Worm (Caenorhabditis elegans) whole organism, late embryonic: ENCODE data around the gene bath-33.

Experiments used
- C08G9.2 ChIP-seq: sonication (generic microtip); optimal IDR thresholded peaks from 2 replicates; lab custom pipeline; 2016; ENCODE audit warnings: mild to moderate bottlenecking, missing genetic modification characterization, moderate library complexity, missing compliant biosample characterization
- C38D4.7 ChIP-seq: fragments of 200-800 bp; sonication (Bioruptor generic); optimal IDR thresholded peaks from 2 replicates; lab custom pipeline; 2018; ENCODE audit warnings: mild to moderate bottlenecking, missing genetic modification characterization, moderate library complexity, missing compliant biosample characterization
- F13H6.1 ChIP-seq: sonication (generic microtip); optimal IDR thresholded peaks from 2 replicates; lab custom pipeline; 2016; ENCODE audit warnings: missing genetic modification characterization, missing compliant biosample characterization
- T23F11.4 ChIP-seq: fragments of 200-800 bp; sonication (Bioruptor generic); optimal IDR thresholded peaks from 2 replicates; lab custom pipeline; 2018; ENCODE audit warnings: mild to moderate bottlenecking, missing genetic modification characterization, missing compliant biosample characterization
- Y22D7AL.16 ChIP-seq: sonication (generic microtip); optimal IDR thresholded peaks from 2 replicates; lab custom pipeline; 2016; ENCODE audit warnings: missing genetic modification characterization, missing compliant biosample characterization
- ceh-14 ChIP-seq: sonication (generic microtip); optimal IDR thresholded peaks from 2 replicates; lab custom pipeline; 2016; ENCODE audit warnings: missing genotype, missing genetic modification characterization, missing compliant biosample characterization
- ceh-18 ChIP-seq: sonication (generic microtip); optimal IDR thresholded peaks from 2 replicates; lab custom pipeline; 2016; ENCODE audit warnings: missing genetic modification characterization, missing compliant biosample characterization
- ceh-24 ChIP-seq: sonication (generic microtip); optimal IDR thresholded peaks from 2 replicates; lab custom pipeline; 2016; ENCODE audit warnings: mild to moderate bottlenecking, missing genetic modification characterization, missing compliant biosample characterization
- ceh-30 ChIP-seq: fragments of 150-350 bp; optimal IDR thresholded peaks from 2 replicates; lab custom pipeline; 2014; ENCODE audit warnings: missing biosample characterization, missing genetic modification characterization
- ceh-31 ChIP-seq: sonication (generic microtip); optimal IDR thresholded peaks from 2 replicates; lab custom pipeline; 2016; ENCODE audit warnings: missing genetic modification characterization, missing compliant biosample characterization
- ceh-34 ChIP-seq: sonication (generic microtip); optimal IDR thresholded peaks from 2 replicates; lab custom pipeline; 2016; ENCODE audit warnings: mild to moderate bottlenecking, missing genetic modification characterization, missing compliant biosample characterization
- ceh-45 ChIP-seq: fragments of 200-800 bp; sonication (Bioruptor generic); IDR thresholded peaks from 2 replicates; pipeline ENCODE4 v1.3.6; 2022; ENCODE audit warnings: missing genetic modification reagents, missing genetic modification characterization, missing compliant biosample characterization
- ceh-48 ChIP-seq: sonication (generic microtip); optimal IDR thresholded peaks from 2 replicates; lab custom pipeline; 2016; ENCODE audit warnings: missing genetic modification characterization, inconsistent platforms, missing compliant biosample characterization
- ceh-9 ChIP-seq: sonication (generic microtip); optimal IDR thresholded peaks from 2 replicates; lab custom pipeline; 2016; ENCODE audit warnings: mild to moderate bottlenecking, missing genetic modification characterization, inconsistent platforms, missing compliant biosample characterization
- che-1 ChIP-seq: sonication (generic microtip); optimal IDR thresholded peaks from 2 replicates; lab custom pipeline; 2016; ENCODE audit warnings: mild to moderate bottlenecking, missing genetic modification characterization, missing compliant biosample characterization
- dmd-4 ChIP-seq: sonication (generic microtip); optimal IDR thresholded peaks from 2 replicates; lab custom pipeline; 2016; ENCODE audit warnings: borderline replicate concordance, missing genetic modification characterization, missing compliant biosample characterization
- ets-4 ChIP-seq: sonication (generic microtip); optimal IDR thresholded peaks from 2 replicates; lab custom pipeline; 2016; ENCODE audit warnings: missing genetic modification characterization, missing compliant biosample characterization
- hlh-8 ChIP-seq: sonication (generic microtip); optimal IDR thresholded peaks from 2 replicates; lab custom pipeline; 2016; ENCODE audit warnings: missing genotype, missing genetic modification characterization, missing compliant biosample characterization
- lim-6 ChIP-seq: sonication (generic microtip); optimal IDR thresholded peaks from 2 replicates; lab custom pipeline; 2016; ENCODE audit warnings: missing genetic modification characterization, missing compliant biosample characterization
- nhr-11 ChIP-seq: fragments of 150-350 bp; optimal IDR thresholded peaks from 2 replicates; lab custom pipeline; 2014; ENCODE audit warnings: missing biosample characterization, missing genetic modification characterization
- nhr-232 ChIP-seq: sonication (generic microtip); optimal IDR thresholded peaks from 2 replicates; lab custom pipeline; 2016; ENCODE audit warnings: missing genetic modification characterization, missing compliant biosample characterization
- pag-3 ChIP-seq: sonication (generic microtip); optimal IDR thresholded peaks from 2 replicates; lab custom pipeline; 2016; ENCODE audit warnings: missing compliant biosample characterization, missing genetic modification characterization, borderline replicate concordance
- pat-9 ChIP-seq: fragments of 200-800 bp; sonication (Bioruptor generic); optimal IDR thresholded peaks from 2 replicates; lab custom pipeline; 2018; ENCODE audit warnings: mild to moderate bottlenecking, missing genetic modification characterization, moderate library complexity, missing compliant biosample characterization
- pax-1 ChIP-seq: fragments of 150-350 bp; optimal IDR thresholded peaks from 2 replicates; lab custom pipeline; 2014; ENCODE audit warnings: missing biosample characterization, missing genetic modification characterization
- pha-2 ChIP-seq: sonication (generic microtip); optimal IDR thresholded peaks from 2 replicates; lab custom pipeline; 2017; ENCODE audit warnings: mild to moderate bottlenecking, missing genetic modification characterization, missing compliant biosample characterization
- pqm-1 ChIP-seq: sonication (generic microtip); optimal IDR thresholded peaks from 2 replicates; lab custom pipeline; 2016; ENCODE audit warnings: missing genetic modification characterization, missing compliant biosample characterization
- ref-2 ChIP-seq: sonication (generic microtip); optimal IDR thresholded peaks from 2 replicates; lab custom pipeline; 2016; ENCODE audit warnings: missing genetic modification characterization, missing compliant biosample characterization
- sox-2 ChIP-seq: fragments of 200-800 bp; sonication (Bioruptor generic); IDR thresholded peaks from 2 replicates; pipeline ENCODE4 v1.3.6; 2022; ENCODE audit warnings: missing genetic modification reagents, missing genetic modification characterization, missing compliant biosample characterization
- sox-4 ChIP-seq: sonication (generic microtip); optimal IDR thresholded peaks from 2 replicates; lab custom pipeline; 2017; ENCODE audit warnings: mild to moderate bottlenecking, missing genetic modification characterization, inconsistent platforms, missing compliant biosample characterization
- tbx-7 ChIP-seq: sonication (generic microtip); optimal IDR thresholded peaks from 2 replicates; lab custom pipeline; 2016; ENCODE audit warnings: missing genotype, missing genetic modification characterization, missing compliant biosample characterization
- unc-3 ChIP-seq, 2 experiments: fragments of 200-800 bp in 1 of 2; sonication (Bioruptor generic) in 1 of 2; sonication (generic microtip) in 1 of 2; conservative IDR thresholded peaks in 1 of 2; optimal IDR thresholded peaks in 1 of 2; 2 replicates each; pipeline versions ENCODE4 v1.3.6 to Lab custom; 2016 to 2022; ENCODE audit warnings: missing compliant biosample characterization in 2 of 2, missing genetic modification characterization in 2 of 2, missing genetic modification reagents in 1 of 2
- unc-42 ChIP-seq: sonication (generic microtip); optimal IDR thresholded peaks from 2 replicates; lab custom pipeline; 2016; ENCODE audit warnings: missing genotype, missing genetic modification characterization, missing compliant biosample characterization
- unc-55 ChIP-seq: sonication (generic microtip); optimal IDR thresholded peaks from 2 replicates; lab custom pipeline; 2017; ENCODE audit warnings: missing biosample characterization, missing genetic modification reagents, missing genetic modification characterization
- unc-86 ChIP-seq: sonication (generic microtip); optimal IDR thresholded peaks from 2 replicates; lab custom pipeline; 2016; ENCODE audit warnings: missing genetic modification characterization, missing compliant biosample characterization
- zip-5 ChIP-seq: sonication (generic microtip); optimal IDR thresholded peaks from 2 replicates; lab custom pipeline; 2016; ENCODE audit warnings: missing genetic modification characterization, missing compliant biosample characterization
- ztf-16 ChIP-seq: sonication (generic microtip); optimal IDR thresholded peaks from 2 replicates; lab custom pipeline; 2017; ENCODE audit warnings: missing genetic modification characterization, missing compliant biosample characterization

The bath-33 gene

DNA sequence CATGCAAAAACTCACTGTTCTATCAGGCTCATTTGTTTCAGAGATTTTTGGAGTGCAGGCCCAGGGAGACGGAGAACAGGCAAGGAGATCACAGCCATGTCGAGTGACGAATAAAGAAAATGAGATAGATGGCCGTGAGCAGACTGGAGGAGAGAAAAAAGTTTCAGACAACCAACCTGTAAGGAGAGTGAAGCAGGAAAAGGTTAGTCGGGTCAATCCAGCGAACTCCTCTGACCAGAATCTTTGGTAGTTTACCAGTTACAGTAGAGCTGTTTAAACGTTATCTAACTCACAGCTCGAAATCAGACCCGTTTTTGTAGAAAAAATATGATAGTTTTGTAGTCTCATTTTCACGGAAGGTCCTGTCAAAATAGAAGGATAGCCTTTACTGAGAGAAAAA lies 42.8 kb upstream of the bath-33 start, which contains the start of gene fbxb-21:
fbxb-21 (minus strand) TSS at position 101 of the 400 bp plus-strand sequence.
- TF ChIP-seq ceh-24 (no peak), pha-2 (tag; lab: Kevin White, UChicago) (no peak), tbx-7 (tag; lab: Kevin White, UChicago) (no peak), pag-3 (tag; lab: Kevin White, UChicago) (no peak)

DNA sequence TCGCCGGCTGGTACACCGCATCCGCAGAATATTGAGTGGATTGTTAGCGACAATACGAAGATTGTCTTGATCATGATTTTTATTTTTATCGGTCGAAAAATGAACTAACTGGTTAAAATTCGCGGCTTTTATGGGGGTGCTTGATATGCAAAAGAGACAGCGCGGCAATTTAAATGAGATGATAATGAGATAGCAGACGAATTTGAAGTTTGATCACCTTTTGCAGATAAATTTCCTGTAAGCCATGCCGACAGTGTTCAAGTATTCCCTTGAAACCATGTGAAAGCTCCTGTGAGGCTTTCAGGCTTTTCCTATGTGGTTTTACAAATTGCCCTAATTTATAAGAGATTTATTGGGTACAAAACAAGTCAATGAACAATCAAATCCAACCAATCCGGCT lies 40.2 kb upstream of the bath-33 start, which contains the start of gene ZC204.17:
ZC204.17 (minus strand) TSS at position 101 of the 400 bp plus-strand sequence.
- no peak for TF ChIP-seq zip-5 (tag; lab: Kevin White, UChicago)
- no peak for TF ChIP-seq unc-86

DNA sequence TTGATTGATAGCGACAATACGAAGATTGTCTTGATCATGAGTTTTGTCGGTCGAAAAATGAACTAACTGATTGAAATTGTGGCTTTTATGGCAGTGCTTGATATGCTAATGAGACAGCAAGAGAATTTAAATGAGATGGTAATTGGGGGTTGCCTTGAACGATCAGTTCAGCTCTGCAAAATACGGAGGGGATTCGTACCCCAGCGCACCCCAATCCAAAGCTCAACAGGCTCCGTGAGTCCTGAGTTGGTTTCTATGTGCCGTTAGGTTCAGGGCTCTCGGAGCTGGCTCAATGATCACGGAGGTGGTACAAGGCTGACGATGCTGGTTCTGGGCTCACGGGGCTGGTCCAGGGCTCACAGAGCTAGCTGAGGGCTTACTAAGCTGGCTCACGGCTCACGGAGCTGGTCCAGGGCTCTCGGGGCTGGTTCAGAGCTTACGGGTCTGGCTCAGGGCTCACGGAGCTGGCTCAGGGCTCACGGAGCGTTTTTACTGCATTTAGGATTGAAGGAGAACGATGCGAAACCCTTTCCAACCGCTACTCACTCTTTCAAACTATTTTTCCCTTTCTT lies 38.9 kb upstream of the bath-33 start, which contains the start of gene ZC204.6:
ZC204.6 (minus strand) TSS at position 51 of the 572 bp plus-strand sequence.
- TF ChIP-seq ceh-31 (tag; lab: Kevin White, UChicago) (no peak), unc-3 (GFP tag; conservative IDR thresholded peaks at IDR 0.05; lab: Robert Waterston, UW) (no peak), unc-3 (tag; optimal IDR thresholded peaks at IDR 0.05; lab: Kevin White, UChicago) (no peak), ceh-30 (tag; lab: Kevin White, UChicago) (no peak), nhr-232 (tag; lab: Kevin White, UChicago) (no peak), C08G9.2 (tag; lab: Kevin White, UChicago) (no peak), nhr-11 (tag; lab: Kevin White, UChicago) (no peak), sox-2 (GFP tag; lab: Robert Waterston, UW) (no peak), Y22D7AL.16 (tag; lab: Kevin White, UChicago) (no peak), hlh-8 (tag; lab: Kevin White, UChicago) (no peak), ceh-18 (no peak), sox-4 (tag; lab: Kevin White, UChicago) (no peak), pax-1 (no peak), ztf-16 (tag; lab: Kevin White, UChicago) (no peak), che-1 (tag; lab: Kevin White, UChicago) (no peak), lim-6 (tag; lab: Kevin White, UChicago) (no peak), C38D4.7 (GFP tag; lab: Kevin White, UChicago) (no peak)

DNA sequence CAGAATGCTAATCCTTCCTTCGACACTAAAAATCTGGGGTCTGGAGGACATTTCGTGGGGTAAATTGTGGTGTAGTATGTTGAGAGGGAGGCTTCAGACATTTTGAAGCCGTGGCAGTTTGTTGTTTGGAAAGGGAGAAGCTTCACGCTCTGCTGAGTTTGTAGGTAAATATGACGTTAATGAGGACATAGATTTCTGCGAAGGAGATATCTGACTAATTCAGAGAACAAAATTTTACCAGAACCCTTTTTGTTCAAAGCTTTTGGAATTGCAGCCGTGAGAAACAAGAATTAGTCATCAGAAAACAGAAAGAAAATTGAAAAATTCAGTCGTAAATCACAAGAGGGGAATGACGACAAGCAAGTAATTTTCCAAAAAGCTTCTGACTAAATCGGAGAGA lies 34.5 kb upstream of the bath-33 start, which contains the start of gene srh-72:
srh-72 (minus strand) TSS at position 101 of the 400 bp plus-strand sequence.
- TF ChIP-seq ceh-34, result no peak
- no peak for TF ChIP-seq unc-42 (tag; lab: Kevin White, UChicago)
- TF ChIP-seq T23F11.4 (GFP tag; lab: Kevin White, UChicago), result no peak
- no peak for TF ChIP-seq F13H6.1 (tag; lab: Kevin White, UChicago)
- TF ChIP-seq pqm-1 (tag; lab: Kevin White, UChicago), result no peak
- no peak for TF ChIP-seq ceh-9 (tag; lab: Kevin White, UChicago)
- no peak for TF ChIP-seq dmd-4 (tag; lab: Kevin White, UChicago)
- TF ChIP-seq ref-2 (tag; lab: Kevin White, UChicago), result no peak
- TF ChIP-seq sox-4 (tag; lab: Kevin White, UChicago), result no peak
- no peak for TF ChIP-seq tbx-7 (tag; lab: Kevin White, UChicago)
- no peak for TF ChIP-seq pat-9
- no peak for TF ChIP-seq ceh-45
- no peak for TF ChIP-seq unc-3 (GFP tag; conservative IDR thresholded peaks at IDR 0.05; lab: Robert Waterston, UW)
- TF ChIP-seq unc-3 (tag; optimal IDR thresholded peaks at IDR 0.05; lab: Kevin White, UChicago), result no peak
- TF ChIP-seq unc-55, result no peak
- no peak for TF ChIP-seq ets-4 (tag; lab: Kevin White, UChicago)
- no peak for TF ChIP-seq ceh-14 (tag; lab: Kevin White, UChicago)
- TF ChIP-seq ceh-48 (tag; lab: Kevin White, UChicago), result no peak
- no peak for TF ChIP-seq che-1 (tag; lab: Kevin White, UChicago)
- no peak for TF ChIP-seq zip-5 (tag; lab: Kevin White, UChicago)
- TF ChIP-seq, all 69 proteins: peak for 0
